Worm (Caenorhabditis elegans): ENCODE results near the gene F14H12.8.

F14H12.8 gene

ce11 chrX:4395073-4395850 is 30.5 kb upstream of the F14H12.8 start (continued):
- TF ChIP-seq tag-97 (GFP tag; IDR thresholded peaks at IDR 0.05) (no peak), zip-11 (GFP tag; IDR thresholded peaks at IDR 0.05) (no peak), ZK337.2 (GFP tag; IDR thresholded peaks at IDR 0.05) (no peak), lin-38 (GFP tag; IDR thresholded peaks at IDR 0.05) (no peak; the same call in 1 of the 2 replicates), lin-15B (tag; optimal IDR thresholded peaks at IDR 0.05) (no peak), jun-1 (tag; optimal IDR thresholded peaks at IDR 0.05) (peak; percentile 71), dmd-8 (GFP tag; IDR thresholded peaks at IDR 0.05) (no peak), lin-29 (GFP tag; IDR thresholded peaks at IDR 0.05) (peak; percentile 68; the same call in 1 of the 2 replicates), gei-8 (GFP tag; optimal IDR thresholded peaks at IDR 0.05) (no peak)

- 0 out of 2 replicates have a peak, but pooled peaks have one; percentile 21 for TF ChIP-seq Y48G9A.11 (GFP tag; IDR thresholded peaks at IDR 0.05)
These were observed 29.7 kb upstream of the F14H12.8 start for ce11 chrX:4394505-4394904.

ce11 chrX:4391680-4392079 is 26.9 kb upstream of the F14H12.8 start:
- TF ChIP-seq F49E8.2 (tag; optimal IDR thresholded peaks at IDR 0.05; ENCODE audit: borderline replicate concordance) (no peak), aha-1 (tag) (peak; percentile 81), hmg-1.1 (GFP tag; IDR thresholded peaks at IDR 0.05) (0 out of 2 replicates have a peak, but pooled peaks have one; percentile 19)

DNA sequence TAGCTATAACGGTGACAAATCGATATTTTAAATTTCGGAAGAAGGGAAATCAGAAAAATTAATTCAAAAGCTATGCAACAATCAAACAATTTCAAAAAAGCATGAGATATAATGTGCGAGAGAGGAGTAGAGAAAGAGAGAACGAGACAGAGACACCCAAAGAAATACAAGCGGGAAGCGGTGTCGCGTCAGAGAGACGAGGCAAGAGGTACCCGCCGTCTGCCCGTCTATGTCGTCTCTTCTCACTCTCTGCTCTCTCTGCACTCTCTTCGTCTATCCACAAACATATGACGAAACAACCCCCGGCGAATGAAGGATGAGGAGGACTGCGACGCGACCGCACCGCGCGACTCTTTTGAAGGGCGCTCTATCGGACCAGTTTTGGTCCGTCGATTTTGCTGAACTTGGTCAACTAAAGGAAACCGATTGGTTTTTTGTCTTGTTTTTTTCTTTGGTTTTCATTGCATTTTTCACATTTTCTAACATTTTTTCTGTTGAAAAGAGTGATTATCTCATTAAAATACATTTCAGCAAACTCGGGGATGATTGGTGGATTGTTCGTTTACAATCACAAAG is 24.1 kb upstream of the F14H12.8 start, which contains the start of gene dpy-23:
TSS of gene dpy-23 (plus strand) at position 526 of the 576 bp plus-strand sequence.
- no peak for TF ChIP-seq ama-1 (optimal IDR thresholded peaks at IDR 0.05)
- TF ChIP-seq ces-1 (GFP tag; optimal IDR thresholded peaks at IDR 0.05), result no peak
- no peak for TF ChIP-seq fos-1 (tag; optimal IDR thresholded peaks at IDR 0.05)
- no peak for TF ChIP-seq tag-97 (GFP tag; IDR thresholded peaks at IDR 0.05)
- TF ChIP-seq unc-130 (GFP tag; optimal IDR thresholded peaks at IDR 0.05), result no peak
- peak; percentile 1 to 47 for TF ChIP-seq daf-16 (GFP tag; optimal IDR thresholded peaks at IDR 0.05)
- peak; percentile 73 for TF ChIP-seq daf-16 (tag; optimal IDR thresholded peaks at IDR 0.05)
- peak; percentile 53; the same call in 1 of the 2 replicates for TF ChIP-seq vab-7 (GFP tag; IDR thresholded peaks at IDR 0.05)
- peak; percentile 58 for TF ChIP-seq duxl-1 (tag; optimal IDR thresholded peaks at IDR 0.05; ENCODE audit: poor library complexity)
- 0 out of 2 replicates have a peak, but pooled peaks have one; percentile 49 for TF ChIP-seq lin-1 (GFP tag; IDR thresholded peaks at IDR 0.05)
- peak; percentile 97 for TF ChIP-seq hlh-30 (tag; optimal IDR thresholded peaks at IDR 0.05; ENCODE audit: insufficient read depth)
- TF ChIP-seq nhr-77 (tag; optimal IDR thresholded peaks at IDR 0.05), result peak; percentile 89
- TF ChIP-seq F44E2.7 (GFP tag; IDR thresholded peaks at IDR 0.05), result no peak
- peak; percentile 90 for TF ChIP-seq arid-1 (GFP tag; conservative IDR thresholded peaks at IDR 0.05)
- TF ChIP-seq F26F4.8 (GFP tag; conservative IDR thresholded peaks at IDR 0.05), result no peak
- peak; percentile 82 for TF ChIP-seq mes-2 (tag; optimal IDR thresholded peaks at IDR 0.05; ENCODE audit: poor library complexity, severe bottlenecking)
- TF ChIP-seq lin-38 (GFP tag; IDR thresholded peaks at IDR 0.05), result peak; percentile 60
- TF ChIP-seq ctbp-1 (GFP tag; IDR thresholded peaks at IDR 0.05), result peak; percentile 94
- peak; percentile 86 for TF ChIP-seq tra-1 (GFP tag; IDR thresholded peaks at IDR 0.05)
- peak; percentile 78 to 90 for TF ChIP-seq mdl-1 (tag; optimal IDR thresholded peaks at IDR 0.05)
- TF ChIP-seq nhr-25 (tag; optimal IDR thresholded peaks at IDR 0.05; ENCODE audit: borderline replicate concordance, insufficient read depth), result peak; percentile 90
- TF ChIP-seq nhr-6 (tag; optimal IDR thresholded peaks at IDR 0.05), result peak; percentile 95
- TF ChIP-seq egl-27 (tag; optimal IDR thresholded peaks at IDR 0.05), result no peak
- TF ChIP-seq lim-7 (GFP tag; IDR thresholded peaks at IDR 0.05), result peak; percentile 63
- no peak for TF ChIP-seq aly-2 (tag; optimal IDR thresholded peaks at IDR 0.05)
- TF ChIP-seq pqm-1 (tag; optimal IDR thresholded peaks at IDR 0.05), result no peak
- no peak for TF ChIP-seq zip-11 (GFP tag; IDR thresholded peaks at IDR 0.05)
- peak; percentile 75 for TF ChIP-seq T20F7.1 (GFP tag; optimal IDR thresholded peaks at IDR 0.05)
- TF ChIP-seq nhr-102 (tag; optimal IDR thresholded peaks at IDR 0.05), result peak; percentile 67
- peak; percentile 82 for TF ChIP-seq madf-9 (GFP tag; conservative IDR thresholded peaks at IDR 0.05)
- peak; percentile 88 for TF ChIP-seq nhr-48 (tag; optimal IDR thresholded peaks at IDR 0.05)
- TF ChIP-seq aha-1 (tag), result peak; percentile 99
- peak; percentile 67; the same call in 1 of the 2 replicates for TF ChIP-seq zfp-3 (GFP tag; conservative IDR thresholded peaks at IDR 0.05)
- TF ChIP-seq lin-39 (tag; optimal IDR thresholded peaks at IDR 0.05), result no peak

Measured in whole organism, L4 larva.